Fruit fly (Drosophila melanogaster) whole organism, embryonic: Measurements from ENCODE around the gene Cp110.

Experiments
- Awh ChIP-seq: fragments of 200-800 bp; sonication (Bioruptor generic); IDR thresholded peaks from 2 replicates; pipeline ENCODE4, ENCODE4 v1.3.6; 2022; ENCODE audit warnings: missing biosample characterization, missing genetic modification characterization
- CG1024 ChIP-seq: fragments of 200-800 bp; sonication (Bioruptor generic); IDR thresholded peaks from 2 replicates; pipeline ENCODE4 v1.3.6; 2022; ENCODE audit warnings: missing biosample characterization, missing genetic modification characterization
- CG10274 ChIP-seq: fragments of 200-800 bp; sonication (Bioruptor generic); optimal IDR thresholded peaks from 3 replicates; lab custom pipeline; 2017; ENCODE audit warnings: missing biosample characterization, mild to moderate bottlenecking, missing genetic modification characterization
- CG10321 ChIP-seq: fragments of 200-800 bp; sonication (Bioruptor generic); IDR thresholded peaks from 2 replicates; pipeline ENCODE4 v1.3.6; 2022; ENCODE audit warnings: missing biosample characterization, missing genetic modification characterization
- CG10654 ChIP-seq: fragments of 200-800 bp; sonication (Bioruptor generic); optimal IDR thresholded peaks from 2 replicates; lab custom pipeline; 2016; ENCODE audit warnings: missing biosample characterization, missing genetic modification characterization
- CG11398 ChIP-seq: fragments of 200-800 bp; sonication (Bioruptor generic); optimal IDR thresholded peaks from 2 replicates; lab custom pipeline; 2016; ENCODE audit warnings: missing biosample characterization, missing genetic modification characterization
- CG11695 ChIP-seq: fragments of 200-800 bp; sonication (Bioruptor generic); IDR thresholded peaks from 3 replicates; pipeline ENCODE4 v1.3.6; 2022; ENCODE audit warnings: missing biosample characterization, missing genetic modification characterization
- CG12236 ChIP-seq: fragments of 200-800 bp; sonication (Bioruptor generic); optimal IDR thresholded peaks from 2 replicates; lab custom pipeline; 2016; ENCODE audit warnings: missing biosample characterization, missing genetic modification characterization
- CG1233 ChIP-seq: fragments of 200-800 bp; sonication (Bioruptor generic); optimal IDR thresholded peaks from 4 replicates; lab custom pipeline; 2018; ENCODE audit warnings: missing biosample characterization, mild to moderate bottlenecking, missing genetic modification characterization
- CG14441 ChIP-seq: fragments of 200-800 bp; sonication (Bioruptor generic); IDR thresholded peaks from 2 replicates; pipeline ENCODE4 v1.3.6; 2022; ENCODE audit warnings: missing biosample characterization, missing genetic modification characterization
- CG14860 ChIP-seq: fragments of 200-800 bp; sonication (Bioruptor generic); IDR thresholded peaks from 3 replicates; pipeline ENCODE4 v1.3.6; 2022; ENCODE audit warnings: missing biosample characterization, missing genetic modification characterization; ENCODE audit not compliant: partially characterized antibody
- CG14965 ChIP-seq: fragments of 200-800 bp; sonication (Bioruptor generic); optimal IDR thresholded peaks from 2 replicates; lab custom pipeline; 2016; ENCODE audit warnings: missing biosample characterization, missing genetic modification characterization, borderline replicate concordance
- CG15479 ChIP-seq: fragments of 200-800 bp; sonication (Bioruptor generic); optimal IDR thresholded peaks from 3 replicates; lab custom pipeline; 2019; ENCODE audit warnings: missing biosample characterization, mild to moderate bottlenecking, missing genetic modification characterization, moderate library complexity
- CG1647 ChIP-seq: fragments of 200-800 bp; sonication (Bioruptor generic); optimal IDR thresholded peaks from 3 replicates; lab custom pipeline; 2016; ENCODE audit warnings: missing biosample characterization, missing genetic modification characterization
- CG17328 ChIP-seq: fragments of 200-800 bp; sonication (Bioruptor generic); IDR thresholded peaks from 2 replicates; pipeline ENCODE4 v1.3.6; 2022; ENCODE audit warnings: missing biosample characterization, missing genetic modification characterization
- CG1832 ChIP-seq: fragments of 200-800 bp; sonication (Bioruptor generic); optimal IDR thresholded peaks from 2 replicates; lab custom pipeline; 2017; ENCODE audit warnings: missing biosample characterization, mild to moderate bottlenecking, missing genetic modification characterization, inconsistent platforms
- CG2875 ChIP-seq: fragments of 200-800 bp; sonication (Bioruptor generic); optimal IDR thresholded peaks from 2 replicates; lab custom pipeline; 2017; ENCODE audit warnings: missing biosample characterization, mild to moderate bottlenecking, missing genetic modification characterization, missing genetic modification reagents
- CG30431 ChIP-seq: fragments of 200-800 bp; sonication (Bioruptor generic); optimal IDR thresholded peaks from 2 replicates; lab custom pipeline; 2017; ENCODE audit warnings: missing biosample characterization, missing genetic modification characterization
- CG32767 ChIP-seq: fragments of 200-800 bp; sonication (Bioruptor generic); IDR thresholded peaks from 2 replicates; pipeline ENCODE4 v1.3.6; 2022; ENCODE audit warnings: missing biosample characterization, missing genetic modification characterization
- CG3281 ChIP-seq: fragments of 200-800 bp; sonication (Bioruptor generic); optimal IDR thresholded peaks from 3 replicates; lab custom pipeline; 2017; ENCODE audit warnings: missing biosample characterization, mild to moderate bottlenecking, missing genetic modification characterization
- CG3847 ChIP-seq: fragments of 200-800 bp; sonication (Bioruptor generic); IDR thresholded peaks from 2 replicates; pipeline ENCODE4 v1.3.6; 2022; ENCODE audit warnings: missing biosample characterization, missing genetic modification characterization
- CG4360 ChIP-seq: fragments of 200-800 bp; sonication (Bioruptor generic); IDR thresholded peaks from 2 replicates; pipeline ENCODE4 v1.3.6; 2022; ENCODE audit warnings: missing biosample characterization, missing genetic modification characterization
- CG6683 ChIP-seq: fragments of 200-800 bp; sonication (Bioruptor generic); optimal IDR thresholded peaks from 2 replicates; lab custom pipeline; 2017; ENCODE audit warnings: missing biosample characterization, mild to moderate bottlenecking, missing genetic modification characterization, missing genetic modification reagents
- CHES-1-like ChIP-seq: fragments of 200-800 bp; sonication (Bioruptor generic); optimal IDR thresholded peaks from 2 replicates; lab custom pipeline; 2016; ENCODE audit warnings: missing biosample characterization, missing genetic modification characterization
- Dip2 ChIP-seq: fragments of 200-800 bp; sonication (Bioruptor generic); IDR thresholded peaks from 2 replicates; pipeline ENCODE4 v1.3.6; 2022; ENCODE audit warnings: missing biosample characterization, missing genetic modification characterization
- Dip3 ChIP-seq: fragments of 200-800 bp; sonication (Bioruptor generic); optimal IDR thresholded peaks from 3 replicates; lab custom pipeline; 2016; ENCODE audit warnings: missing biosample characterization, missing genetic modification characterization
- Nf-YC ChIP-seq: fragments of 200-800 bp; optimal IDR thresholded peaks from 3 replicates; lab custom pipeline; 2019; ENCODE audit warnings: missing biosample characterization, mild to moderate bottlenecking, missing genetic modification characterization, moderate library complexity
- Oaz ChIP-seq: fragments of 200-800 bp; sonication (Bioruptor generic); IDR thresholded peaks from 2 replicates; pipeline ENCODE4 v1.3.6; 2022; ENCODE audit warnings: missing biosample characterization, missing genetic modification characterization
- Pdp1 ChIP-seq, 2 experiments: fragments of 200-800 bp; sonication (Bioruptor generic); optimal IDR thresholded peaks; 3 replicates each; lab custom pipeline; 2016; ENCODE audit warnings: missing biosample characterization in 2 of 2, missing genetic modification characterization in 2 of 2, mild to moderate bottlenecking in 1 of 2, moderate library complexity in 1 of 2
- ase ChIP-seq: fragments of 200-800 bp; sonication (Bioruptor generic); IDR thresholded peaks from 3 replicates; pipeline ENCODE4 v1.3.6; 2022; ENCODE audit warnings: missing biosample characterization, missing genetic modification characterization
- bab2 ChIP-seq: fragments of 200-800 bp; sonication (Bioruptor generic); optimal IDR thresholded peaks from 2 replicates; lab custom pipeline; 2016; ENCODE audit warnings: missing biosample characterization, missing genetic modification characterization
- bcd ChIP-seq: fragments of 200-800 bp; sonication (Bioruptor generic); optimal IDR thresholded peaks from 2 replicates; lab custom pipeline; 2017; ENCODE audit warnings: missing biosample characterization, mild to moderate bottlenecking, missing genetic modification characterization
- cad ChIP-seq: fragments of >200 bp; optimal IDR thresholded peaks from 2 replicates; lab custom pipeline; 2017; ENCODE audit warnings: missing biosample characterization, missing genetic modification characterization
- caup ChIP-seq: fragments of 200-800 bp; sonication (Bioruptor generic); optimal IDR thresholded peaks from 3 replicates; lab custom pipeline; 2017; ENCODE audit warnings: missing biosample characterization, mild to moderate bottlenecking, missing genetic modification characterization, moderate library complexity; ENCODE audit not compliant: severe bottlenecking
- chif ChIP-seq, 2 experiments: fragments of 200-800 bp; sonication (Bioruptor generic); optimal IDR thresholded peaks; 3 replicates each; lab custom pipeline; 2016; ENCODE audit warnings: missing biosample characterization in 2 of 2, missing genetic modification characterization in 2 of 2
- chinmo ChIP-seq: fragments of 200-800 bp; sonication (Bioruptor generic); IDR thresholded peaks from 4 replicates; pipeline ENCODE4 v1.3.6; 2022; ENCODE audit warnings: missing biosample characterization, missing genetic modification characterization; ENCODE audit not compliant: partially characterized antibody
- croc ChIP-seq: fragments of 200-800 bp; sonication (Bioruptor generic); conservative IDR thresholded peaks from 3 replicates; pipeline ENCODE4 v1.3.6; 2022; ENCODE audit warnings: missing biosample characterization, missing genetic modification characterization
- crol ChIP-seq: fragments of 200-800 bp; sonication (Bioruptor generic); IDR thresholded peaks from 2 replicates; pipeline ENCODE4 v1.3.6; 2022; ENCODE audit warnings: missing biosample characterization, missing genetic modification characterization
- cwo ChIP-seq: fragments of 200-800 bp; sonication (Bioruptor generic); optimal IDR thresholded peaks from 3 replicates; lab custom pipeline; 2017; ENCODE audit warnings: missing biosample characterization, missing genetic modification characterization, mild to moderate bottlenecking, moderate library complexity, missing genetic modification reagents
- gcm ChIP-seq: fragments of 200-800 bp; sonication (Bioruptor generic); optimal IDR thresholded peaks from 2 replicates; lab custom pipeline; 2019; ENCODE audit warnings: missing biosample characterization, mild to moderate bottlenecking, missing genetic modification characterization, moderate library complexity
- gem ChIP-seq: fragments of 200-800 bp; sonication (Bioruptor generic); optimal IDR thresholded peaks from 2 replicates; lab custom pipeline; 2019; ENCODE audit warnings: missing biosample characterization, mild to moderate bottlenecking, missing genetic modification characterization, moderate library complexity
- jing ChIP-seq: fragments of 200-800 bp; sonication (Bioruptor generic); optimal IDR thresholded peaks from 2 replicates; lab custom pipeline; 2018; ENCODE audit warnings: missing biosample characterization, mild to moderate bottlenecking, missing genetic modification characterization
- lbe ChIP-seq: fragments of 200-800 bp; sonication (Bioruptor generic); optimal IDR thresholded peaks from 2 replicates; lab custom pipeline; 2016; ENCODE audit warnings: missing biosample characterization, mild to moderate bottlenecking, missing genetic modification characterization
- otp ChIP-seq: fragments of 200-800 bp; sonication (Bioruptor generic); IDR thresholded peaks from 3 replicates; pipeline ENCODE4, ENCODE4 v1.3.6; 2022; ENCODE audit warnings: missing biosample characterization, missing genetic modification characterization
- pb ChIP-seq: fragments of 200-800 bp; sonication (Bioruptor generic); optimal IDR thresholded peaks from 3 replicates; lab custom pipeline; 2016; ENCODE audit warnings: missing biosample characterization, missing genetic modification characterization
- ranshi ChIP-seq: fragments of 200-800 bp; sonication (Bioruptor generic); IDR thresholded peaks from 2 replicates; pipeline ENCODE4 v1.3.6; 2022; ENCODE audit warnings: missing biosample characterization, missing genetic modification characterization
- sens-2 ChIP-seq: fragments of 200-800 bp; sonication (Bioruptor generic); IDR thresholded peaks from 2 replicates; pipeline ENCODE4 v1.3.6; 2022; ENCODE audit warnings: missing biosample characterization, missing genetic modification characterization
- sug ChIP-seq: fragments of 200-800 bp; optimal IDR thresholded peaks from 2 replicates; lab custom pipeline; 2019; ENCODE audit warnings: missing biosample characterization, mild to moderate bottlenecking, missing genetic modification characterization, moderate library complexity
- unc-4 ChIP-seq: fragments of 200-800 bp; sonication (Bioruptor generic); IDR thresholded peaks from 2 replicates; pipeline ENCODE4 v1.3.6; 2022; ENCODE audit warnings: missing biosample characterization, missing genetic modification characterization; ENCODE audit not compliant: partially characterized antibody
- wek ChIP-seq: fragments of 200-800 bp; sonication (Bioruptor generic); optimal IDR thresholded peaks from 3 replicates; lab custom pipeline; 2018; ENCODE audit warnings: missing biosample characterization, mild to moderate bottlenecking, missing genetic modification characterization, moderate library complexity

The Cp110 gene

DNA sequence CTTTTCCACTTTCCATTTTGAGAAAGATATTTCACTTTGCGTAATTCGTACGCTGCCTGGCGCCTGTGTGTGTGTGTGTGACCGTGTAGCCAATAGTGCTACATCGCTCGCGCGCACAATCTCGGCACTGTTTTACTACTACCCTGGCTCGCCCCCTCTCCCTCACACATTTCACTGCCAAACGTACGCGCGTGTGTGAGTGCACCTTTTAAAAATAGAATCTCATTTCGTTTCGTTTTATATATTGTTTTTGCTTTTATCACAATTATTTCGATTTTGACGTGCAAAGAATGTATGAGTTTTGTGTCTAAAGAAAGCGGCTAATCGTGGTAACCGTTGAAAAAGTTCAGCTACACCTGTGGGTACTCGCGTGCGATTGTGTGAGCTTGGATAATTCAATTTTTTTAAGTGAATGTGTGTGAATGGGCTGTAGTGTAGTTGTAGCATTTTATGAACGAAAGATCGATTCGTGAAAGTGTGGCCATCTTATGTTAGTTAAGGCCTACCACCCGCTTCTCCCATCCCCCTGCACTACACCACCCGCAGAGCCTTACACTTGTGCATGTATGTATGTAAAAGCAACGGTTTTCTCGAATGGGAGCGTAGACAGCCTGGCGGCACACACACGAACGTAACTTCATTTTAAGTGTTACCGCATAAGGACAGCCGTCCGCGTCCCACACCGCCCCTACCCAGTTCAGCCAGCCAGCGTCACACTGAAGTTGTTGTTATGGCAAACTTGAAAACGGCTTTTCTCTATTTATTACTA is 25.5 kb upstream of the Cp110 start (continued):
- TF ChIP-seq CG3847 (GFP tag; lab: Robert Waterston, UW) (no peak), Dip3 (GFP tag; lab: Kevin White, UChicago) (no peak), CG10321 (GFP tag; lab: Robert Waterston, UW) (peak; percentile 84), Pdp1 (GFP tag; optimal IDR thresholded peaks at IDR 0.05; lab: Kevin White, UChicago) (peak in 1 of 2 experiments; percentile 83), unc-4 (no peak), chinmo (no peak), CG11695 (no peak), CG1832 (GFP tag; lab: Kevin White, UChicago) (peak; percentile 78), CG1647 (GFP tag; lab: Kevin White, UChicago) (no peak), bcd (GFP tag; lab: Kevin White, UChicago) (no peak), cwo (GFP tag; lab: Kevin White, UChicago) (no peak), CG10274 (GFP tag; lab: Kevin White, UChicago) (no peak), CG3281 (GFP tag; lab: Kevin White, UChicago) (no peak), croc (GFP tag; lab: Robert Waterston, UW) (no peak), CG32767 (GFP tag; lab: Robert Waterston, UW) (no peak), jing (no peak), CG17328 (GFP tag; lab: Robert Waterston, UW) (no peak), bab2 (GFP tag; lab: Kevin White, UChicago) (no peak), pb (GFP tag; lab: Kevin White, UChicago) (no peak), CG6683 (GFP tag; lab: Kevin White, UChicago) (no peak), crol (peak; percentile 71), CG1233 (no peak), sug (tag; lab: Kevin White, UChicago) (peak; percentile 54), CG30431 (GFP tag; lab: Kevin White, UChicago) (no peak), gem (tag; lab: Kevin White, UChicago) (no peak), CG14965 (GFP tag; lab: Kevin White, UChicago) (no peak), CG15479 (GFP tag; lab: Kevin White, UChicago) (peak; percentile 70), CG2875 (GFP tag; lab: Kevin White, UChicago) (no peak), sens-2 (GFP tag; lab: Robert Waterston, UW) (no peak), caup (GFP tag; lab: Kevin White, UChicago) (no peak), CG14860 (no peak), CG14441 (GFP tag; lab: Robert Waterston, UW) (no peak), Awh (GFP tag; lab: Robert Waterston, UW) (no peak), CHES-1-like (GFP tag; lab: Kevin White, UChicago) (no peak), chif (GFP tag; optimal IDR thresholded peaks at IDR 0.05; lab: Kevin White, UChicago) (no peak), CG4360 (GFP tag; lab: Robert Waterston, UW) (peak; percentile 46; the same call in 1 of the 2 replicates), ranshi (GFP tag; lab: Robert Waterston, UW) (no peak), CG11398 (GFP tag; lab: Kevin White, UChicago) (no peak), ase (no peak), Oaz (GFP tag; lab: Robert Waterston, UW) (no peak), CG1024 (GFP tag; lab: Robert Waterston, UW) (no peak), CG10654 (GFP tag; lab: Kevin White, UChicago) (no peak), cad (GFP tag; lab: Kevin White, UChicago) (no peak), Dip2 (no peak), CG12236 (GFP tag; lab: Kevin White, UChicago) (no peak), lbe (no peak), otp (GFP tag; lab: Robert Waterston, UW) (no peak), Nf-YC (tag; lab: Kevin White, UChicago) (peak; percentile 52), gcm (GFP tag; lab: Kevin White, UChicago) (peak; percentile 1), wek (GFP tag; lab: Kevin White, UChicago) (no peak)
